Fruit fly (Drosophila melanogaster): Measurements from ENCODE around the gene CG3638.

Gene CG3638

DNA sequence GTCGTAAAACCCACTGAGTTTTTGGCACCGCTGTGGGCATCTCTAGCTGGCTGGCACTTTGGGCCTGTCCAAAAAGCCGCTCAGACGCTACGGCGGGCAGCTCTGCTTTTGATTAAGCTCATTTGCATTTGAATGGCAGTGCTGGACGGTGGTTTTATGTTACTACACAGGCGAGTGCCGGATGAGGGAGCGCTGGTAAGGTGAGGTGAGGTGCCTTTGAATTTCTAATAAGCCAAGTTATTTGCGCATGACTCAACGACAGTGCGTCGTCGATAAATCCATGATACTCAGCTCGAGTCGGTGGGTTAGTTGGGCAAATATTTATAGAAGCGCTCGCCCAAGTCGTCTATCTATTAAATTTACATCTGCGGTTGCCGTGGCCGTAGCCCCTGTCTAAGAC, 47.8 kb upstream of the CG3638 start:
- TF ChIP-seq CTCF (GFP tag; optimal IDR thresholded peaks at IDR 0.05): no peak
- no peak for TF ChIP-seq Jarid2 (GFP tag; optimal IDR thresholded peaks at IDR 0.05)
- no peak for TF ChIP-seq cg (GFP tag; optimal IDR thresholded peaks at IDR 0.05)
- TF ChIP-seq CG3163 (GFP tag; optimal IDR thresholded peaks at IDR 0.05): no peak
- TF ChIP-seq NFAT (GFP tag; IDR thresholded peaks at IDR 0.05): no peak
- TF ChIP-seq Deaf1 (tag; optimal IDR thresholded peaks at IDR 0.05): no peak
- TF ChIP-seq sens (GFP tag): peak; percentile 45
- TF ChIP-seq CG31441 (GFP tag; IDR thresholded peaks at IDR 0.05): no peak
- TF ChIP-seq chinmo (GFP tag; IDR thresholded peaks at IDR 0.05; ENCODE audit: partially characterized antibody): peak; percentile 85
- no peak for TF ChIP-seq CG4617 (GFP tag; optimal IDR thresholded peaks at IDR 0.05; ENCODE audit: borderline replicate concordance)
- no peak for TF ChIP-seq Sry-δ (GFP tag; optimal IDR thresholded peaks at IDR 0.05)
- no peak for TF ChIP-seq BEAF-32 (GFP tag; optimal IDR thresholded peaks at IDR 0.05)
- no peak for TF ChIP-seq bcd (GFP tag; optimal IDR thresholded peaks at IDR 0.05)
- TF ChIP-seq Mes4 (GFP tag; optimal IDR thresholded peaks at IDR 0.05): no peak
- 0 out of 3 replicates have a peak, but pooled peaks have one; percentile 10 for TF ChIP-seq dysf (GFP tag; IDR thresholded peaks at IDR 0.05)
- peak; percentile 17 for TF ChIP-seq kay (GFP tag; optimal IDR thresholded peaks at IDR 0.05)
- TF ChIP-seq Hey (tag; optimal IDR thresholded peaks at IDR 0.05): no peak
- TF ChIP-seq cwo (GFP tag; optimal IDR thresholded peaks at IDR 0.05): no peak
- TF ChIP-seq ci (GFP tag; IDR thresholded peaks at IDR 0.05): 0 out of 3 replicates have a peak, but pooled peaks have one; percentile 34
- peak; percentile 81 for TF ChIP-seq abd-A (tag; optimal IDR thresholded peaks at IDR 0.05)
- no peak for TF ChIP-seq CG17361 (GFP tag; IDR thresholded peaks at IDR 0.05)
- peak; percentile 55 for TF ChIP-seq crol (GFP tag; IDR thresholded peaks at IDR 0.05)
- no peak for TF ChIP-seq Nf-YC (tag; optimal IDR thresholded peaks at IDR 0.05)
- TF ChIP-seq oc (tag; optimal IDR thresholded peaks at IDR 0.05): peak; percentile 70
- TF ChIP-seq tx (GFP tag; optimal IDR thresholded peaks at IDR 0.05): no peak
- TF ChIP-seq Rfx (GFP tag; IDR thresholded peaks at IDR 0.05): 0 out of 2 replicates have a peak, but pooled peaks have one; percentile 6
- no peak for TF ChIP-seq CG12744 (GFP tag; optimal IDR thresholded peaks at IDR 0.05)
- TF ChIP-seq ind (GFP tag; optimal IDR thresholded peaks at IDR 0.05): no peak
- TF ChIP-seq sd (tag; optimal IDR thresholded peaks at IDR 0.05): peak; percentile 93
- no peak for TF ChIP-seq Ravus (GFP tag; IDR thresholded peaks at IDR 0.05)
- TF ChIP-seq CG7839 (tag; optimal IDR thresholded peaks at IDR 0.05): no peak
- TF ChIP-seq CG6689 (GFP tag; IDR thresholded peaks at IDR 0.05): no peak
- TF ChIP-seq CG12769 (tag; optimal IDR thresholded peaks at IDR 0.05): peak; percentile 86
- TF ChIP-seq CG6654 (GFP tag; optimal IDR thresholded peaks at IDR 0.05): no peak
- no peak for TF ChIP-seq pum (GFP tag; optimal IDR thresholded peaks at IDR 0.05)
- TF ChIP-seq nmo (GFP tag; optimal IDR thresholded peaks at IDR 0.05): no peak
- TF ChIP-seq esg (GFP tag; conservative IDR thresholded peaks at IDR 0.05): no peak
- TF ChIP-seq Atf-2 (GFP tag; optimal IDR thresholded peaks at IDR 0.05): no peak
- no peak for TF ChIP-seq Abd-B (GFP tag; optimal IDR thresholded peaks at IDR 0.05)
- TF ChIP-seq vvl (GFP tag; IDR thresholded peaks at IDR 0.05): peak; percentile 84
- no peak for TF ChIP-seq CG6854 (GFP tag; optimal IDR thresholded peaks at IDR 0.05)
- TF ChIP-seq CG2712 (tag; optimal IDR thresholded peaks at IDR 0.05): no peak
- no peak for TF ChIP-seq CG8281 (tag; optimal IDR thresholded peaks at IDR 0.05)
- TF ChIP-seq CG13894 (tag; optimal IDR thresholded peaks at IDR 0.05): peak; percentile 16
- TF ChIP-seq sna (GFP tag; IDR thresholded peaks at IDR 0.05; ENCODE audit: partially characterized antibody): no peak
- peak; percentile 2 for TF ChIP-seq CG10543 (GFP tag; optimal IDR thresholded peaks at IDR 0.05)
- no peak for TF ChIP-seq dan (GFP tag; IDR thresholded peaks at IDR 0.05)
- peak; percentile 11 for TF ChIP-seq Vsx1 (GFP tag; optimal IDR thresholded peaks at IDR 0.05)
- TF ChIP-seq CG18262 (tag; optimal IDR thresholded peaks at IDR 0.05): no peak
- TF ChIP-seq tup (GFP tag; optimal IDR thresholded peaks at IDR 0.05): no peak
- TF ChIP-seq CG10654 (GFP tag; optimal IDR thresholded peaks at IDR 0.05): no peak
- TF ChIP-seq CG34224 (GFP tag; IDR thresholded peaks at IDR 0.05; ENCODE audit: partially characterized antibody): no peak

Data from whole organism, embryonic.